Worm (Caenorhabditis elegans) whole organism, mixed stage, embryonic: ENCODE measurements around the gene sre-6.

Source experiments
- ceh-39 ChIP-seq: fragments of 150-350 bp; optimal IDR thresholded peaks from 2 replicates; lab custom pipeline; 2014; ENCODE audit warnings: missing biosample characterization, missing genetic modification characterization
- drap-1 ChIP-seq: fragments of 200-800 bp; sonication (Bioruptor generic); optimal IDR thresholded peaks from 3 replicates; lab custom pipeline; 2018; ENCODE audit warnings: mild to moderate bottlenecking, missing genetic modification characterization, missing compliant biosample characterization
- elt-1 ChIP-seq: sonication (generic microtip); optimal IDR thresholded peaks from 2 replicates; lab custom pipeline; 2017; ENCODE audit warnings: missing genetic modification characterization, mild to moderate bottlenecking, missing compliant biosample characterization, antibody characterized with exemption, moderate library complexity, borderline replicate concordance; ENCODE audit not compliant: insufficient read depth
- lin-13 ChIP-seq: fragments of 150-350 bp; optimal IDR thresholded peaks from 2 replicates; lab custom pipeline; 2014; ENCODE audit warnings: missing biosample characterization, missing genetic modification characterization
- mep-1 ChIP-seq: fragments of 150-350 bp; optimal IDR thresholded peaks from 2 replicates; lab custom pipeline; 2017; ENCODE audit warnings: missing biosample characterization, missing genetic modification reagents, missing genetic modification characterization, inconsistent platforms
- nhr-28 ChIP-seq: fragments of 150-350 bp; optimal IDR thresholded peaks from 2 replicates; lab custom pipeline; 2014; ENCODE audit warnings: missing biosample characterization, missing genetic modification characterization
- pha-4 ChIP-seq: fragments of 150-350 bp; optimal IDR thresholded peaks from 2 replicates; lab custom pipeline; 2018; ENCODE audit warnings: missing biosample characterization, missing genetic modification reagents, missing genetic modification characterization
- snpc-4 ChIP-seq: fragments of 150-350 bp; optimal IDR thresholded peaks from 2 replicates; lab custom pipeline; 2014; ENCODE audit warnings: missing biosample characterization, missing genetic modification characterization
- sptf-1 ChIP-seq: sonication (generic microtip); optimal IDR thresholded peaks from 2 replicates; lab custom pipeline; 2017; ENCODE audit warnings: mild to moderate bottlenecking, missing genetic modification characterization, moderate library complexity, missing compliant biosample characterization
- unc-39 ChIP-seq: fragments of 150-350 bp; optimal IDR thresholded peaks from 2 replicates; lab custom pipeline; 2014; ENCODE audit warnings: missing biosample characterization, missing genetic modification characterization
- unc-62 ChIP-seq: fragments of 150-350 bp; optimal IDR thresholded peaks from 2 replicates; lab custom pipeline; 2014; ENCODE audit warnings: missing biosample characterization, missing genetic modification reagents, missing genetic modification characterization
- zip-8 ChIP-seq: fragments of 150-350 bp; optimal IDR thresholded peaks from 2 replicates; lab custom pipeline; 2014; ENCODE audit warnings: missing biosample characterization, missing genetic modification characterization

DNA sequence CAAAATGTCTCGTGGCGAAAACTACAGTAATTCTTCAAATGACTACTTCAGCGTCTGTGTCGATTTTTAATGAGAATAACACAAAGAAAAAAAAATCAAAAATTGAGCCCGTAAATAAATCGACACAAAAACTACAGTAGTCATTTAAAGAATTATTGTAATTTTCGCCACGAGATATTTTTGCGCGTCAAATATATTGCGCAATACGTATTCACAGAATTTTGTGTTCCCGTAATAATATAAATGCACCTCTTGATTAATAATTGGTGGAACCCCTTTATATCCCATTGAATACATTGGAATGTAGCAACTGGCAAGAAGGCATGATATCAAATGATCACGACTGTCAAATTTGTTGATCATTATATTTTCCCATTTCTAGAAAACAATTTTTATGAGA lies 6.3 kb upstream of the sre-6 start:
- TF ChIP-seq sptf-1 (tag; lab: Kevin White, UChicago) = no peak
- no peak for TF ChIP-seq mep-1 (tag; lab: Kevin White, UChicago)
- TF ChIP-seq unc-39 (tag; lab: Kevin White, UChicago) = no peak
- TF ChIP-seq snpc-4 (tag; lab: Kevin White, UChicago) = no peak
- no peak for TF ChIP-seq unc-62
- TF ChIP-seq nhr-28 (tag; lab: Kevin White, UChicago) = no peak
- no peak for TF ChIP-seq lin-13 (tag; lab: Kevin White, UChicago)
- TF ChIP-seq zip-8 (tag; lab: Kevin White, UChicago) = peak; percentile 94
- no peak for TF ChIP-seq elt-1 (tag; lab: Kevin White, UChicago)
- TF ChIP-seq pha-4 (tag; lab: Kevin White, UChicago) = no peak
- no peak for TF ChIP-seq drap-1 (GFP tag; lab: Kevin White, UChicago)
- TF ChIP-seq ceh-39 (tag; lab: Kevin White, UChicago) = no peak
